Fruit fly (Drosophila melanogaster) whole organism, wandering third instar larva: Measurements from ENCODE around the gene CG34293.
A peak's percentile ranks its signal among the peaks of the same experiment; 100 is the strongest.

Source experiments
- CG32264 ChIP-seq: fragments of 200-800 bp; sonication (Bioruptor generic); optimal IDR thresholded peaks from 2 replicates; lab custom pipeline; 2016; ENCODE audit warnings: missing biosample characterization, missing genetic modification characterization
- Dif ChIP-seq: fragments of 200-275, 200-300 bp; sonication (Bioruptor generic); optimal IDR thresholded peaks from 2 replicates; lab custom pipeline; 2018; ENCODE audit warnings: missing biosample characterization, missing genetic modification characterization; ENCODE audit not compliant: partially characterized antibody
- GATAd ChIP-seq: sonication (Bioruptor generic); optimal IDR thresholded peaks from 2 replicates; lab custom pipeline; 2016; ENCODE audit warnings: missing biosample characterization, missing genetic modification characterization
- HLH106 ChIP-seq: fragments of 200-800 bp; optimal IDR thresholded peaks from 3 replicates; lab custom pipeline; 2019; ENCODE audit warnings: missing biosample characterization, mild to moderate bottlenecking, missing genetic modification characterization, moderate library complexity
- Hr78 ChIP-seq: fragments of >200 bp; optimal IDR thresholded peaks from 2 replicates; lab custom pipeline; 2017; ENCODE audit warnings: missing biosample characterization, missing genetic modification characterization
- Hr83 ChIP-seq: fragments of 200-300 bp; sonication (Bioruptor generic); optimal IDR thresholded peaks from 2 replicates; lab custom pipeline; 2016; ENCODE audit warnings: missing biosample characterization, mild to moderate bottlenecking, missing genetic modification characterization, moderate library complexity; ENCODE audit not compliant: poor library complexity, severe bottlenecking
- Jra ChIP-seq: sonication (Bioruptor generic); optimal IDR thresholded peaks from 2 replicates; lab custom pipeline; 2016; ENCODE audit warnings: missing biosample characterization, missing genetic modification characterization
- Mio ChIP-seq: sonication (Bioruptor generic); optimal IDR thresholded peaks from 2 replicates; lab custom pipeline; 2016; ENCODE audit warnings: missing biosample characterization, missing genetic modification characterization
- Myc ChIP-seq: fragments of >200 bp; optimal IDR thresholded peaks from 2 replicates; lab custom pipeline; 2017
- N ChIP-seq: fragments of >200 bp; optimal IDR thresholded peaks from 2 replicates; lab custom pipeline; 2018; ENCODE audit warnings: missing biosample characterization, missing external identifiers, missing genetic modification characterization
- Rel ChIP-seq, 2 experiments: fragments of 200-800 bp; sonication (Bioruptor generic) in 1 of 2; optimal IDR thresholded peaks; 2 replicates in 1 of 2; 3 replicates in 1 of 2; lab custom pipeline; 2016 to 2019; ENCODE audit warnings: mild to moderate bottlenecking in 2 of 2, missing biosample characterization in 2 of 2, missing genetic modification characterization in 2 of 2, moderate library complexity in 1 of 2
- Sp1 ChIP-seq: fragments of 200-800 bp; sonication (Bioruptor generic); optimal IDR thresholded peaks from 3 replicates; lab custom pipeline; 2019; ENCODE audit warnings: missing biosample characterization, mild to moderate bottlenecking, missing genetic modification characterization, moderate library complexity
- Vsx2 ChIP-seq: fragments of 200-300, 225-300 bp; sonication (Bioruptor generic); optimal IDR thresholded peaks from 2 replicates; lab custom pipeline; 2018; ENCODE audit warnings: missing biosample characterization, missing genetic modification characterization; ENCODE audit not compliant: partially characterized antibody
- br ChIP-seq: fragments of 200-800 bp; sonication (Bioruptor generic); optimal IDR thresholded peaks from 2 replicates; lab custom pipeline; 2016; ENCODE audit warnings: missing biosample characterization, missing genetic modification characterization
- brk ChIP-seq: fragments of 200-800 bp; sonication (Bioruptor generic); optimal IDR thresholded peaks from 2 replicates; lab custom pipeline; 2016; ENCODE audit warnings: missing biosample characterization, mild to moderate bottlenecking, missing genetic modification characterization
- dl ChIP-seq, 2 experiments: fragments of 175-275, 200-275 bp in 1 of 2; fragments of 200-275 bp in 1 of 2; sonication (Bioruptor generic); optimal IDR thresholded peaks; lab custom pipeline; 2018; ENCODE audit warnings: mild to moderate bottlenecking in 2 of 2, missing biosample characterization in 2 of 2, missing genetic modification characterization in 2 of 2, moderate library complexity in 2 of 2; ENCODE audit not compliant: partially characterized antibody in 2 of 2, insufficient read depth in 1 of 2
- dmrt93B ChIP-seq: fragments of 200-800 bp; sonication (Bioruptor generic); optimal IDR thresholded peaks from 2 replicates; lab custom pipeline; 2018; ENCODE audit warnings: missing biosample characterization, mild to moderate bottlenecking, missing genetic modification characterization
- ey ChIP-seq: fragments of 200-800 bp; sonication (Bioruptor generic); optimal IDR thresholded peaks from 2 replicates; lab custom pipeline; 2016; ENCODE audit warnings: missing biosample characterization, missing genetic modification characterization
- foxo ChIP-seq, 2 experiments: fragments of 200-800 bp; sonication (Bioruptor generic); optimal IDR thresholded peaks; 2 replicates in 1 of 2; 3 replicates in 1 of 2; lab custom pipeline; 2016 to 2017; ENCODE audit warnings: missing biosample characterization in 2 of 2, missing genetic modification characterization in 2 of 2
- fru ChIP-seq: fragments of 200-800 bp; sonication (Bioruptor generic); optimal IDR thresholded peaks from 3 replicates; lab custom pipeline; 2016; ENCODE audit warnings: missing biosample characterization, mild to moderate bottlenecking, missing genetic modification characterization
- h ChIP-seq: fragments of 200-800 bp; sonication (Bioruptor generic); optimal IDR thresholded peaks from 3 replicates; lab custom pipeline; 2016; ENCODE audit warnings: missing biosample characterization, mild to moderate bottlenecking, missing genetic modification characterization
- jim ChIP-seq: fragments of 175-275, 200-325 bp; sonication (Bioruptor generic); optimal IDR thresholded peaks from 2 replicates; lab custom pipeline; 2016; ENCODE audit warnings: missing biosample characterization, mild to moderate bottlenecking, missing genetic modification characterization
- lola ChIP-seq: fragments of >200 bp; optimal IDR thresholded peaks from 2 replicates; lab custom pipeline; 2017; ENCODE audit warnings: missing biosample characterization, missing genetic modification characterization
- pan ChIP-seq: fragments of >200 bp; optimal IDR thresholded peaks from 2 replicates; lab custom pipeline; 2017
- psq ChIP-seq: fragments of 200-800 bp; sonication (Bioruptor generic); optimal IDR thresholded peaks from 3 replicates; lab custom pipeline; 2017; ENCODE audit warnings: missing biosample characterization, mild to moderate bottlenecking, missing genetic modification characterization, moderate library complexity
- rgr ChIP-seq: fragments of 200-800 bp; sonication (Bioruptor generic); optimal IDR thresholded peaks from 3 replicates; lab custom pipeline; 2016; ENCODE audit warnings: missing biosample characterization, mild to moderate bottlenecking, missing genetic modification characterization
- sage ChIP-seq: fragments of 200-800 bp; sonication (Bioruptor generic); optimal IDR thresholded peaks from 2 replicates; lab custom pipeline; 2016; ENCODE audit warnings: missing biosample characterization, mild to moderate bottlenecking, missing genetic modification characterization
- sv ChIP-seq: fragments of 200-800 bp; sonication (Bioruptor generic); optimal IDR thresholded peaks from 3 replicates; lab custom pipeline; 2016; ENCODE audit warnings: missing biosample characterization, missing genetic modification characterization
- tai ChIP-seq: sonication (Bioruptor generic); optimal IDR thresholded peaks from 2 replicates; lab custom pipeline; 2016; ENCODE audit warnings: missing biosample characterization, missing genetic modification characterization
- usp ChIP-seq: fragments of >200 bp; optimal IDR thresholded peaks from 2 replicates; lab custom pipeline; 2017; ENCODE audit warnings: missing biosample characterization, missing genetic modification characterization
- woc ChIP-seq: sonication (Bioruptor generic); optimal IDR thresholded peaks from 2 replicates; lab custom pipeline; 2016; ENCODE audit warnings: missing biosample characterization, mild to moderate bottlenecking, missing genetic modification characterization

Gene CG34293

DNA sequence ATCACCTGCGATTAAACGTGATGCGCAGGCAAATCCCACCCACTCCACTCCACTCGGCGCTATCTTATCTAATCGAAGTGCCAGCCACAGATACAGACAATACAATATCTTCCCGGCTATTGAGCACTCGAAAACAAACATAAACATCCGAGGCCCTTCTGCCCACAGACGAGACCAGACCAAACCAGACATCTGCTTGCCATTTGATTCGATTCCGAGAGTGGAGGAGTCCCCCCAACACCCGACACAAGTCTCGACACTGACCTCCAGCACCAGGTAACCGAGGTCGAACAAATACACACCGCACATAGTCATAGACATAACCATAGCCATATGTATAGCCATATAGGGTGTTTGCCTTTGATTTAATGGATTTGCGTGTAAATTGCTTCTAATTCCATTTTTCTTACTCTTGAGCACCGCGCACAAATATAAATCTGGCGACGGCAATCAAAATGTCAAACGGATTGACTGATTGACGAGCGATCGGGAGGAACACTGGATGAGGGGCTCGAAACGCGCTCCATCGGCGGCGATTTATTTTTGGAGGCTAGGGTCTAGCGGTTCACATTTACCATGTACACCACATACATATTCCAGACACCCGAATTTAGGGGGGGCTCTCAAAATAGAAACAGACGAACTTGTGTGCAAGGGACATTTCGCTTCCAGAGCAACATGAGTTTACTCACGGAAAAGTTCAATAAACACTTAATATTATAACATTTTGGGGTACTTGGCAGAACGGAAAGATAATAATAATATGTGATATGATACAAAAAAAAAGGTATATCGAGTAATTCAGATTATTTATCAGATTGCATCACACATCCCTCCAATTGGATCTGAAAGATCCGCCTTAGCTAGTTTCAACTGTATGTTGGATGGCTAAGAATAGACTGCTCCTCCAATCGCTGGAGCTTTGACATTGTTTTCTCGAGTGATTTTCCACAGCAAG is 16.3 kb downstream of the CG34293 start:
- TF ChIP-seq sv (no peak), h (GFP tag; lab: Kevin White, UChicago) (no peak), tai (GFP tag; lab: Kevin White, UChicago) (no peak), GATAd (no peak), Hr78 (GFP tag; lab: Kevin White, UChicago) (no peak)

DNA sequence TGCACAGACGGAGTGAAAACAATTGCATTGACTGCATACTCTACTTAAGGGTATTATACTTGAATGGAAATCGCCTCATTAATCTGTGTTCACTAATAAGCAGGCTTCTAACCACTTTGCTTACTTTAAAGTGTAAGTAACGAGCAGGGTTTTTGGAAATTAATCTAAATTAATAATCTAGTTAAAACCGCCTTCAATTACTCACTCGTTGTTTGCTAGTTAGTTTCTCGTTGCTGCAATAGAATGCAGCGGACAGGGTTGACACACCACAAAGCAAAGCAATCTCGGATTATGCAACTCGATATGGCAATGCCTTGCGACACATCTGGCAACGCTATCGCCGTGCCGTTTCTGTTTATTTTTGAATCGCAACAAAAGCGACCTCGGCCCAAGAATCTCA is 25.4 kb downstream of the CG34293 start:
- TF ChIP-seq jim (GFP tag; lab: Kevin White, UChicago) (no peak), sage (GFP tag; lab: Kevin White, UChicago) (no peak), GATAd (no peak), Hr83 (no peak), Hr78 (GFP tag; lab: Kevin White, UChicago) (no peak), foxo (GFP tag; optimal IDR thresholded peaks at IDR 0.05; lab: Kevin White, UChicago) (peak in 1 of 2 experiments; percentile 39), Mio (GFP tag; lab: Kevin White, UChicago) (no peak), rgr (no peak), fru (GFP tag; lab: Kevin White, UChicago) (peak; percentile 16), h (GFP tag; lab: Kevin White, UChicago) (peak; percentile 7), ey (GFP tag; lab: Kevin White, UChicago) (no peak), Sp1 (GFP tag; lab: Kevin White, UChicago) (no peak), usp (GFP tag; lab: Kevin White, UChicago) (no peak), lola (GFP tag; lab: Kevin White, UChicago) (no peak), CG32264 (GFP tag; lab: Kevin White, UChicago) (no peak), br (GFP tag; lab: Kevin White, UChicago) (peak; percentile 11), dl (GFP tag; optimal IDR thresholded peaks at IDR 0.05; lab: Kevin White, UChicago; ENCODE audit: insufficient read depth in 1 of 2, partially characterized antibody in 2 of 2) (no peak), psq (GFP tag; lab: Kevin White, UChicago) (peak; percentile 19), Dif (GFP tag; lab: Kevin White, UChicago) (no peak), tai (GFP tag; lab: Kevin White, UChicago) (no peak), HLH106 (peak; percentile 32)
- TF ChIP-seq, all 38 proteins: peak for 6

DNA sequence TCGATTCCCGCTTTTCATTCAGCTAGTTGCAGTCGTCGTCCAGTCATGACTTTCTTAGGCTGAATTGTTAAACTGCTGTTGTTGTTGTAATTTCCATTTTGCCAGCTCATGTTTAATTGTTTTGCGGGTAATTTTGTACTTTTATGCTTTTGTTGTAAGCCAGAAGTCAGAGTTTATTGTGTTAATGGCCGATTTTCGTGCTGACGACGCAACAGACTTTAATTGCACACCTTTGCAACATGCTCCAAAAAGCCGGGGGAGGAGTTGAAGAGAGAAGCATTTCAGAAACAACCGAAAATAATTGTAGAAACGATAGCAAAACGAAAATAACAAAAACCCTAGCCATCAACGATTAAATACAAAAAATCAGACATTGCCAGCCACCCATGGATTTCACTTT is 26.7 kb downstream of the CG34293 start:
- TF ChIP-seq CG32264 (GFP tag; lab: Kevin White, UChicago) (no peak), fru (GFP tag; lab: Kevin White, UChicago) (no peak), Jra (no peak), N (GFP tag; lab: Kevin White, UChicago) (no peak), woc (no peak), dmrt93B (GFP tag; lab: Kevin White, UChicago) (no peak), Vsx2 (GFP tag; lab: Kevin White, UChicago) (no peak), sage (GFP tag; lab: Kevin White, UChicago) (no peak), dl (GFP tag; optimal IDR thresholded peaks at IDR 0.05; lab: Kevin White, UChicago; ENCODE audit: insufficient read depth in 1 of 2, partially characterized antibody in 2 of 2) (no peak), Myc (lab: Kevin White, UChicago) (no peak), Sp1 (GFP tag; lab: Kevin White, UChicago) (no peak), Mio (GFP tag; lab: Kevin White, UChicago) (no peak), pan (lab: Kevin White, UChicago) (no peak), rgr (no peak)

DNA sequence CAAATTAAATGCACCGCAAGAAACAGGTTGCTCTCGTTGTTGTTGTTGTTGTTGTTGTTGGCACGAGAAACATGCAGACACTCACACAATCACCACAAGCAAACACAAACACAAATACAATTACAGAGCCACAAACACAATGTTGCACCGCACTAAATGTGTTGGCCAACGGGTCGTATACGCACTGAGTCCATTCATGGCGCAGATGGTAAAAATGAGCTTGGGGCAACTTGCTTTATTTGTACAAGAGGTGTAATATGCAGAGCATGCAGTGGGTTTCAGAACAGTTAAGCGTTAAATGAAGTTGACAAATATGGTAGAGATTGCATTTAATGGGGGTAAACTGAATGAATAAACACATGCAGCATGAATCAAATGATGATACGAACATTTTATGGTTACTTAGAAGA is 27.5 kb downstream of the CG34293 start:
- TF ChIP-seq pan (lab: Kevin White, UChicago) = no peak
- TF ChIP-seq rgr = no peak
- no peak for TF ChIP-seq dl (GFP tag; optimal IDR thresholded peaks at IDR 0.05; lab: Kevin White, UChicago; ENCODE audit: insufficient read depth in 1 of 2, partially characterized antibody in 2 of 2)
- no peak for TF ChIP-seq HLH106
- no peak for TF ChIP-seq dmrt93B (GFP tag; lab: Kevin White, UChicago)
- no peak for TF ChIP-seq woc
- TF ChIP-seq h (GFP tag; lab: Kevin White, UChicago) = no peak
- no peak for TF ChIP-seq ey (GFP tag; lab: Kevin White, UChicago)
- TF ChIP-seq psq (GFP tag; lab: Kevin White, UChicago) = no peak
- TF ChIP-seq Rel (GFP tag; optimal IDR thresholded peaks at IDR 0.05; lab: Kevin White, UChicago) = no peak
- TF ChIP-seq Rel (tag; optimal IDR thresholded peaks at IDR 0.05; lab: Kevin White, UChicago) = no peak
- TF ChIP-seq brk (GFP tag; lab: Kevin White, UChicago) = no peak
- TF ChIP-seq N (GFP tag; lab: Kevin White, UChicago) = no peak
- no peak for TF ChIP-seq Hr78 (GFP tag; lab: Kevin White, UChicago)
- TF ChIP-seq lola (GFP tag; lab: Kevin White, UChicago) = no peak
- TF ChIP-seq GATAd = no peak
- no peak for TF ChIP-seq sage (GFP tag; lab: Kevin White, UChicago)
- TF ChIP-seq br (GFP tag; lab: Kevin White, UChicago) = no peak
